Fruit fly (Drosophila melanogaster) whole organism, embryonic: Measurements from ENCODE around the gene SK.

Experiments
- Abd-B ChIP-seq: fragments of 200-800 bp; sonication (Bioruptor generic); optimal IDR thresholded peaks from 2 replicates; lab custom pipeline; 2018; ENCODE audit warnings: missing biosample characterization, mild to moderate bottlenecking, missing genetic modification characterization, moderate library complexity
- Bgb ChIP-seq: fragments of 200-800 bp; sonication (Bioruptor generic); IDR thresholded peaks from 2 replicates; pipeline ENCODE4 v1.3.6; 2022; ENCODE audit warnings: missing biosample characterization, missing genetic modification characterization; ENCODE audit not compliant: partially characterized antibody
- Bteb2 ChIP-seq: fragments of 200-800 bp; sonication (Bioruptor generic); optimal IDR thresholded peaks from 2 replicates; lab custom pipeline; 2016; ENCODE audit warnings: missing biosample characterization, missing genetic modification characterization
- CG10321 ChIP-seq: fragments of 200-800 bp; sonication (Bioruptor generic); IDR thresholded peaks from 2 replicates; pipeline ENCODE4 v1.3.6; 2022; ENCODE audit warnings: missing biosample characterization, missing genetic modification characterization
- CG11695 ChIP-seq: fragments of 200-800 bp; sonication (Bioruptor generic); IDR thresholded peaks from 3 replicates; pipeline ENCODE4 v1.3.6; 2022; ENCODE audit warnings: missing biosample characterization, missing genetic modification characterization
- CG12104 ChIP-seq: fragments of 200-800 bp; sonication (Bioruptor generic); optimal IDR thresholded peaks from 3 replicates; lab custom pipeline; 2016; ENCODE audit warnings: missing biosample characterization, missing genetic modification characterization
- CG14667 ChIP-seq: fragments of 200-800 bp; sonication (Bioruptor generic); IDR thresholded peaks from 2 replicates; pipeline ENCODE4 v1.3.6; 2022; ENCODE audit warnings: missing biosample characterization, missing genetic modification characterization
- CG15514 ChIP-seq: fragments of 200-800 bp; sonication (Bioruptor generic); optimal IDR thresholded peaks from 3 replicates; lab custom pipeline; 2017; ENCODE audit warnings: missing biosample characterization, missing genetic modification characterization, mild to moderate bottlenecking, moderate library complexity, missing genetic modification reagents
- CG1792 ChIP-seq: fragments of 200-800 bp; sonication (Bioruptor generic); optimal IDR thresholded peaks from 2 replicates; lab custom pipeline; 2016; ENCODE audit warnings: missing biosample characterization, missing genetic modification characterization
- CG30403 ChIP-seq: fragments of 200-800 bp; sonication (Bioruptor generic); optimal IDR thresholded peaks from 3 replicates; lab custom pipeline; 2016; ENCODE audit warnings: missing biosample characterization, missing genetic modification characterization
- CG3065 ChIP-seq: fragments of 200-800 bp; sonication (Bioruptor generic); optimal IDR thresholded peaks from 2 replicates; lab custom pipeline; 2016; ENCODE audit warnings: missing biosample characterization, missing genetic modification characterization
- CG32767 ChIP-seq: fragments of 200-800 bp; sonication (Bioruptor generic); IDR thresholded peaks from 2 replicates; pipeline ENCODE4 v1.3.6; 2022; ENCODE audit warnings: missing biosample characterization, missing genetic modification characterization
- CG33557 ChIP-seq: fragments of 200-800 bp; sonication (Bioruptor generic); optimal IDR thresholded peaks from 2 replicates; lab custom pipeline; 2019; ENCODE audit warnings: missing biosample characterization, mild to moderate bottlenecking, missing genetic modification characterization, moderate library complexity
- CG3407 ChIP-seq: fragments of 200-800 bp; sonication (Bioruptor generic); optimal IDR thresholded peaks from 2 replicates; lab custom pipeline; 2018; ENCODE audit warnings: missing biosample characterization, mild to moderate bottlenecking, missing genetic modification characterization
- CG3847 ChIP-seq: fragments of 200-800 bp; sonication (Bioruptor generic); IDR thresholded peaks from 2 replicates; pipeline ENCODE4 v1.3.6; 2022; ENCODE audit warnings: missing biosample characterization, missing genetic modification characterization
- CG4424 ChIP-seq: fragments of 200-800 bp; sonication (Bioruptor generic); optimal IDR thresholded peaks from 3 replicates; lab custom pipeline; 2016; ENCODE audit warnings: missing biosample characterization, missing genetic modification characterization
- CG4730 ChIP-seq: fragments of 200-800 bp; sonication (Bioruptor generic); IDR thresholded peaks from 2 replicates; pipeline ENCODE4 v1.3.6; 2022; ENCODE audit warnings: missing biosample characterization, missing genetic modification characterization
- CG4854 ChIP-seq: fragments of 200-800 bp; sonication (Bioruptor generic); optimal IDR thresholded peaks from 2 replicates; lab custom pipeline; 2016; ENCODE audit warnings: missing biosample characterization, missing genetic modification characterization, inconsistent platforms
- CoRest ChIP-seq: fragments of 200-800 bp; sonication (Bioruptor generic); optimal IDR thresholded peaks from 3 replicates; lab custom pipeline; 2018; ENCODE audit warnings: missing biosample characterization, mild to moderate bottlenecking, missing genetic modification characterization, moderate library complexity
- Dad ChIP-seq: fragments of 200-800 bp; sonication (Bioruptor generic); optimal IDR thresholded peaks from 3 replicates; lab custom pipeline; 2016; ENCODE audit warnings: missing biosample characterization, missing genetic modification characterization
- Ets97D ChIP-seq: fragments of 200-800 bp; sonication (Bioruptor generic); optimal IDR thresholded peaks from 3 replicates; lab custom pipeline; 2016; ENCODE audit warnings: missing biosample characterization, missing genetic modification characterization
- HLH3B ChIP-seq: fragments of 200-800 bp; sonication (Bioruptor generic); IDR thresholded peaks from 2 replicates; pipeline ENCODE4 v1.3.6; 2022; ENCODE audit warnings: missing biosample characterization, missing genetic modification characterization
- Hmr ChIP-seq: fragments of 200-800 bp; sonication (Bioruptor generic); optimal IDR thresholded peaks from 3 replicates; lab custom pipeline; 2017; ENCODE audit warnings: mild to moderate bottlenecking, missing biosample characterization, missing genetic modification reagents, missing genetic modification characterization
- Hr39 ChIP-seq: fragments of >200 bp; optimal IDR thresholded peaks from 2 replicates; lab custom pipeline; 2017
- Nf-YC ChIP-seq: fragments of 200-800 bp; optimal IDR thresholded peaks from 3 replicates; lab custom pipeline; 2019; ENCODE audit warnings: missing biosample characterization, mild to moderate bottlenecking, missing genetic modification characterization, moderate library complexity
- NfI ChIP-seq: fragments of 200-800 bp; sonication (Bioruptor generic); optimal IDR thresholded peaks from 3 replicates; lab custom pipeline; 2018; ENCODE audit warnings: missing biosample characterization, mild to moderate bottlenecking, missing genetic modification characterization, moderate library complexity
- YL-1 ChIP-seq: fragments of 200-800 bp; sonication (Bioruptor generic); optimal IDR thresholded peaks from 3 replicates; lab custom pipeline; 2017; ENCODE audit warnings: missing biosample characterization, mild to moderate bottlenecking, missing genetic modification characterization
- az2 ChIP-seq: fragments of 200-800 bp; sonication (Bioruptor generic); optimal IDR thresholded peaks from 3 replicates; lab custom pipeline; 2016; ENCODE audit warnings: missing biosample characterization, missing genetic modification characterization
- btn ChIP-seq: fragments of 200-800 bp; sonication (Bioruptor generic); optimal IDR thresholded peaks from 2 replicates; lab custom pipeline; 2016; ENCODE audit warnings: missing biosample characterization, missing genetic modification characterization
- dpn ChIP-seq, 2 experiments: fragments of 200-800 bp; sonication (Bioruptor generic); optimal IDR thresholded peaks; 3 replicates each; lab custom pipeline; 2016; ENCODE audit warnings: missing biosample characterization in 2 of 2, missing genetic modification characterization in 2 of 2
- exex ChIP-seq: fragments of 200-800 bp; sonication (Bioruptor generic); optimal IDR thresholded peaks from 4 replicates; lab custom pipeline; 2018; ENCODE audit warnings: missing biosample characterization, mild to moderate bottlenecking, missing genetic modification characterization, moderate library complexity
- gcm2 ChIP-seq: fragments of 200-800 bp; sonication (Bioruptor generic); optimal IDR thresholded peaks from 2 replicates; lab custom pipeline; 2016; ENCODE audit warnings: missing biosample characterization, missing genetic modification characterization
- hbn ChIP-seq: fragments of 200-800 bp; sonication (Bioruptor generic); IDR thresholded peaks from 2 replicates; pipeline ENCODE4 v1.3.6; 2022; ENCODE audit warnings: missing biosample characterization, missing genetic modification characterization; ENCODE audit not compliant: partially characterized antibody
- insv ChIP-seq, 2 experiments: fragments of 200-800 bp; sonication (Bioruptor generic); optimal IDR thresholded peaks; 3 replicates each; lab custom pipeline; 2016 to 2018; ENCODE audit warnings: missing biosample characterization in 2 of 2, missing genetic modification characterization in 2 of 2
- ken ChIP-seq: fragments of 200-800 bp; sonication (Bioruptor generic); IDR thresholded peaks from 3 replicates; pipeline ENCODE4 v1.3.6; 2022; ENCODE audit warnings: missing biosample characterization, missing genetic modification characterization
- lilli ChIP-seq: fragments of 200-800 bp; sonication (Bioruptor generic); optimal IDR thresholded peaks from 3 replicates; lab custom pipeline; 2016; ENCODE audit warnings: missing biosample characterization, missing genetic modification characterization
- pan ChIP-seq, 4 experiments: fragments of >200 bp in 3 of 4; fragments of 200-800 bp in 1 of 4; sonication (Bioruptor generic) in 1 of 4; optimal IDR thresholded peaks in 3 of 4; IDR thresholded peaks in 1 of 4; 2 replicates each; pipeline versions ENCODE4 v1.3.6 to Lab custom; 2017 to 2022; ENCODE audit warnings: missing biosample characterization in 2 of 4, missing genetic modification characterization in 2 of 4, mixed read lengths in 1 of 4
- sc ChIP-seq, 3 experiments: fragments of >200 bp in 2 of 3; fragments of 200-800 bp in 1 of 3; sonication (Bioruptor generic) in 1 of 3; optimal IDR thresholded peaks; 2 replicates in 2 of 3; 3 replicates in 1 of 3; lab custom pipeline; 2017; ENCODE audit warnings: mild to moderate bottlenecking in 1 of 3, missing biosample characterization in 1 of 3, missing genetic modification characterization in 1 of 3, missing genetic modification reagents in 1 of 3
- schlank ChIP-seq: fragments of 200-800 bp; sonication (Bioruptor generic); optimal IDR thresholded peaks from 2 replicates; lab custom pipeline; 2018; ENCODE audit warnings: missing biosample characterization, mild to moderate bottlenecking, missing genetic modification characterization
- sens ChIP-seq: fragments of 200-800 bp; sonication (Bioruptor generic); peaks from one replicate; lab custom pipeline; 2016; ENCODE audit warnings: missing biosample characterization, missing genetic modification characterization
- trem ChIP-seq: fragments of 200-800 bp; optimal IDR thresholded peaks from 3 replicates; lab custom pipeline; 2019; ENCODE audit warnings: missing biosample characterization, mild to moderate bottlenecking, missing genetic modification characterization, moderate library complexity
- ttk ChIP-seq: fragments of 200-800 bp; sonication (Bioruptor generic); IDR thresholded peaks from 2 replicates; pipeline ENCODE4 v2.1.2; 2022; ENCODE audit warnings: missing biosample characterization, missing genetic modification characterization

The SK gene

DNA sequence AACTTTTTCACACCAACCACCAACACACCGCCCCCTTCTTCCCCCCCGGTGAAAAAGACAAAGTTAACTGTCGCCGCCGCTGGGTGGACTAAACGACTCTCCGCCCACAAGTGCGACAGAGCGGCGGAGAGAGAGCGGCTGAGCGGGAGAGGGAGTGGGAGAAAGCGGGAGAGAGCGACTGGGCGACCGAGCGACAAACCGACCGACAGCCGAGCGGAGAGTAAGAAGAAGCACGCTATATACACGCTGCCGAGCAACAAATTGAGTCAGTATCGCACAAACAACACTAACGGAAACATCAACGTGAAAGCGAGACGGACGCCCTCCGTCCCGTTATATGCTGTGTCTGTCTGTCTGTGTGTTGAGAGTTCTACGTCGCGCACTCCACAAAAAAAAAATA lies at the start of gene SK (continued):
- TF ChIP-seq pan (optimal IDR thresholded peaks at IDR 0.05; lab: Kevin White, UChicago) (no peak), pan (GFP tag; optimal IDR thresholded peaks at IDR 0.05 in 1 of 2, IDR thresholded peaks at IDR 0.05 in 1 of 2) (no peak), Ets97D (GFP tag; lab: Kevin White, UChicago) (no peak), CG3847 (0 out of 2 replicates have a peak, but pooled peaks have one; percentile 21), CG30403 (GFP tag; lab: Kevin White, UChicago) (no peak), Hmr (GFP tag; lab: Kevin White, UChicago) (peak; percentile 2), Bgb (GFP tag; lab: Robert Waterston, UW) (peak; percentile 42; the same call in 1 of the 2 replicates), dpn (GFP tag; optimal IDR thresholded peaks at IDR 0.05; lab: Kevin White, UChicago) (no peak), ttk (GFP tag; lab: Robert Waterston, UW) (no peak), Dad (GFP tag; lab: Kevin White, UChicago) (no peak), insv (GFP tag; optimal IDR thresholded peaks at IDR 0.05; lab: Kevin White, UChicago) (no peak), hbn (GFP tag; lab: Robert Waterston, UW) (no peak), ken (GFP tag; lab: Robert Waterston, UW) (peak; percentile 57; the same call in 2 of the 3 replicates), schlank (no peak), HLH3B (GFP tag; lab: Robert Waterston, UW) (no peak), CG12104 (GFP tag; lab: Kevin White, UChicago) (no peak), CG4730 (no peak), CG14667 (GFP tag; lab: Robert Waterston, UW) (no peak), CoRest (no peak)

DNA sequence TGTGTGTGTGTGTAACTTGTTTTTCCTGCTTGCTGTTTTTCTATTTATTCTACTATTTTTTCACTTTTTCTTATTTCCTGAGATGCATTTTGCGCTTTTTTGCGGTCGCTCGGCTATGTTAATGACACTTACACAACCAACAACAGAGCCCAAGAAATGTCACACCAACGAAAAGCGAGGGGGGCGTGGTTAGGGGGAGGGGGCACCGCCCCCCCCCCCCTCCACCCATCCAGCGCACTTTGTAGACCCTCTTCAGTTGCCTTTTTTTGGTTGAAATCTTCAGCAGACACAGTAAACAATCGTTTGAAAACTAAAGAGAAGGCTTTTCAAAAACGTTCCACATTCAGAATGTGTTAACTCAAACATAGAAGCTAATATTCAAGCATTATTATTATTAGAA lies 46.9 kb upstream of the SK start:
- TF ChIP-seq Hr39 (lab: Kevin White, UChicago) (peak; percentile 85), CG1792 (GFP tag; lab: Kevin White, UChicago) (no peak)
- TF ChIP-seq, all 482 proteins: peak for 1

DNA sequence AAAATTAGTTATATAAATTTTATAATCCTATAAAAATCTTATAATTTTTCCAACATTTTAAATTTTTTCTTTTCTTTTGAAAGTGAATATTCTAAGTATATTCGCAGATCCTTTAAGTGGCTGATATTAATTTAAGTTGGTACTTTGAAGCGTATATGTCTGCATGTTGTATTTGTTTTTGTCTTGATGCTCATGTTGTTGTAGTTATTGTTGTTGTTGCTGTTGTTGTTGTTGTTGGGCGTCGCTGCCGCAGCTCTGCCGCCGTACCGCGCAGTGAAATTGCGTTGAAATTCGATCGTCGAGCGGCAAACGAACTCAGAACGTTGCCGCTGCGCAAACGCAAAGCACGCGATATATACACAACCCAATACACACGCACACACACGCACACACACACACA lies 44.3 kb upstream of the SK start, which contains the start of gene CG42749:
TSS of gene CG42749 (plus strand) at position 301 of the 400 bp plus-strand sequence.
- no peak for TF ChIP-seq Abd-B
- TF ChIP-seq CG33557 (GFP tag; lab: Kevin White, UChicago): no peak
- no peak for TF ChIP-seq btn (GFP tag; lab: Kevin White, UChicago)
- TF ChIP-seq CG3065 (GFP tag; lab: Kevin White, UChicago): no peak
- TF ChIP-seq Hr39 (lab: Kevin White, UChicago): no peak
- no peak for TF ChIP-seq exex (tag; lab: Kevin White, UChicago)
- no peak for TF ChIP-seq NfI (GFP tag; lab: Kevin White, UChicago)
- TF ChIP-seq CG11695 (GFP tag; lab: Robert Waterston, UW): no peak
- no peak for TF ChIP-seq CG32767 (GFP tag; lab: Robert Waterston, UW)
- TF ChIP-seq CG15514: no peak
- TF ChIP-seq CG10321 (GFP tag; lab: Robert Waterston, UW): no peak
- TF ChIP-seq sens (GFP tag; lab: Kevin White, UChicago): no peak
- no peak for TF ChIP-seq az2 (GFP tag; lab: Kevin White, UChicago)
- no peak for TF ChIP-seq gcm2 (GFP tag; lab: Kevin White, UChicago)
- TF ChIP-seq Nf-YC (tag; lab: Kevin White, UChicago): no peak
- TF ChIP-seq YL-1: no peak
- no peak for TF ChIP-seq trem (tag; lab: Kevin White, UChicago)

DNA sequence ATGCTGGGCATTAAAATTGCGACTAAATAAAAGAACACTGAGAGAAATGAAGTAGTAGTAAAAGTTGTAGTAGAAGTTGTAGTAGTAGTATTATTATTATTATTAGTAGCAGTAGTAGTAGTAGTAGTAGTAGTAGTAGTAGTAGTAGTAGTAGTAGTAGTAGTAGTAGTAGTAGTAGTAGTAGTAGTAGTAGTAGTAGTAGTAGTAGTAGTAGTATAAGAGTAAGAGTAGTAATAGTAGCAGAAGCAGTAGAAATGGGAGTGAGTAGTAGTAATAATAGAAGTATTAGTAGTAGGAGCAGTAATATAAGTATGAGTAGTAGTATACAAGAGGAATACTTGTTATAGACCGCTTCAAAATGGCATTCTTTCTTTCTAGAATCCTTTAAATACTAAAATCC lies 40.1 kb upstream of the SK start:
- TF ChIP-seq lilli (no peak), sc (optimal IDR thresholded peaks at IDR 0.05; lab: Kevin White, UChicago) (no peak), sc (GFP tag; optimal IDR thresholded peaks at IDR 0.05; lab: Kevin White, UChicago) (no peak), Bteb2 (no peak), CG4854 (no peak), CG4424 (GFP tag; lab: Kevin White, UChicago) (peak; percentile 95), CG3407 (GFP tag; lab: Kevin White, UChicago) (no peak)
